Fruit fly (Drosophila melanogaster) whole organism, pupa: Measurements from ENCODE around the gene S-Lap1.

Source experiments
- CG13204 ChIP-seq: fragments of 200-800 bp; sonication (Bioruptor generic); optimal IDR thresholded peaks from 2 replicates; lab custom pipeline; 2018; ENCODE audit warnings: missing biosample characterization, mild to moderate bottlenecking, missing genetic modification characterization, moderate library complexity
- CG14655 ChIP-seq: fragments of 200-800 bp; sonication (Bioruptor generic); optimal IDR thresholded peaks from 3 replicates; lab custom pipeline; 2017; ENCODE audit warnings: mild to moderate bottlenecking, missing biosample characterization, missing genetic modification reagents, missing genetic modification characterization
- CG15710 ChIP-seq: fragments of 200-800 bp; sonication (Bioruptor generic); optimal IDR thresholded peaks from 2 replicates; lab custom pipeline; 2018; ENCODE audit warnings: missing biosample characterization, mild to moderate bottlenecking, missing genetic modification characterization, moderate library complexity
- CG32121 ChIP-seq: fragments of 200-800 bp; sonication (Bioruptor generic); IDR thresholded peaks from 2 replicates; pipeline ENCODE4 v1.3.6; 2022; ENCODE audit warnings: missing biosample characterization, missing genetic modification characterization
- CG4496 ChIP-seq: fragments of 200-800 bp; sonication (Bioruptor generic); IDR thresholded peaks from 3 replicates; pipeline ENCODE4 v1.3.6; 2022; ENCODE audit warnings: missing biosample characterization, missing genetic modification characterization
- CG8301 ChIP-seq: fragments of 200-800 bp; sonication (Bioruptor generic); optimal IDR thresholded peaks from 2 replicates; lab custom pipeline; 2018; ENCODE audit warnings: missing biosample characterization, mild to moderate bottlenecking, missing genetic modification characterization
- D1 ChIP-seq: fragments of 200-800 bp; sonication (Bioruptor generic); optimal IDR thresholded peaks from 2 replicates; lab custom pipeline; 2018; ENCODE audit warnings: missing biosample characterization, mild to moderate bottlenecking, missing genetic modification characterization, moderate library complexity
- Pif1B ChIP-seq: fragments of 200-800 bp; sonication (Bioruptor generic); optimal IDR thresholded peaks from 3 replicates; lab custom pipeline; 2016; ENCODE audit warnings: missing biosample characterization, missing genetic modification characterization
- Snoo ChIP-seq: fragments of 200-800 bp; sonication (Bioruptor generic); optimal IDR thresholded peaks from 3 replicates; lab custom pipeline; 2017; ENCODE audit warnings: missing biosample characterization, mild to moderate bottlenecking, missing genetic modification characterization, inconsistent platforms
- fd96Ca ChIP-seq: fragments of 200-800 bp; sonication (Bioruptor generic); IDR thresholded peaks from 3 replicates; pipeline ENCODE4 v1.3.6; 2022; ENCODE audit warnings: missing biosample characterization, missing genetic modification characterization
- gl ChIP-seq: fragments of 200-800 bp; sonication (Bioruptor generic); optimal IDR thresholded peaks from 2 replicates; lab custom pipeline; 2018; ENCODE audit warnings: missing biosample characterization, mild to moderate bottlenecking, missing genetic modification characterization

DNA sequence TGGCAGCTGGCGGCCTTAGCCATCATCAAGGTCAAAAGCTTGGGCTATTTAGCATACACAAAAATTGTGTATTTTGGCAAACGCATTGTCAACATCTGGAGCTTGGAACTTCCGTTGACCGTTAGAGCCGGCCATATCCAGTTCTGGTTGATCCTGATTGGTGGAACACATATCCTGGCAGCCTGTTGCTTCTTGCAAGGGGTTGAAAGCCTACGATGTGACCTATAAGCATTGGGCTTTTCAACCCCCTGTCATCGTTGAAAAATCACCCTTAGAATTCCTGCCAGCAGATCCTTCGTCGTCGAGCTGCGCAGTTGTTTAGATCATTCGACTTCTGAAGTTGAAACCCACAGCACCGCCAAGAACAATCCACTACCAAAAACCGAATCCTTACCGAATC is 29.8 kb downstream of the S-Lap1 start, which contains the start of the genes CG13305 and Pex7:
- TF ChIP-seq CG8301 (no peak), CG13204 (GFP tag; lab: Kevin White, UChicago) (no peak), CG14655 (GFP tag; lab: Kevin White, UChicago) (no peak), Pif1B (no peak), gl (tag; lab: Kevin White, UChicago) (no peak), Snoo (tag; lab: Kevin White, UChicago) (no peak), CG32121 (no peak), CG15710 (no peak), CG4496 (GFP tag; lab: Robert Waterston, UW) (no peak), D1 (tag; lab: Kevin White, UChicago) (no peak), fd96Ca (no peak)
